Fruit fly (Drosophila melanogaster) whole organism, pupa: ENCODE measurements around the gene CG42304.

Experiments used
- CG10348 ChIP-seq: fragments of 200-800 bp; sonication (Bioruptor generic); IDR thresholded peaks from 2 replicates; pipeline ENCODE4 v1.3.6; 2022; ENCODE audit warnings: missing biosample characterization, missing genetic modification characterization
- CG12605 ChIP-seq: fragments of 200-800 bp; sonication (Bioruptor generic); IDR thresholded peaks from 2 replicates; pipeline ENCODE4 v1.3.6; 2022; ENCODE audit warnings: missing biosample characterization, missing genetic modification characterization
- CG13204 ChIP-seq: fragments of 200-800 bp; sonication (Bioruptor generic); optimal IDR thresholded peaks from 2 replicates; lab custom pipeline; 2018; ENCODE audit warnings: missing biosample characterization, mild to moderate bottlenecking, missing genetic modification characterization, moderate library complexity
- CG14655 ChIP-seq: fragments of 200-800 bp; sonication (Bioruptor generic); optimal IDR thresholded peaks from 3 replicates; lab custom pipeline; 2017; ENCODE audit warnings: mild to moderate bottlenecking, missing biosample characterization, missing genetic modification reagents, missing genetic modification characterization
- CG15710 ChIP-seq: fragments of 200-800 bp; sonication (Bioruptor generic); optimal IDR thresholded peaks from 2 replicates; lab custom pipeline; 2018; ENCODE audit warnings: missing biosample characterization, mild to moderate bottlenecking, missing genetic modification characterization, moderate library complexity
- CG17806 ChIP-seq: fragments of 200-800 bp; sonication (Bioruptor generic); optimal IDR thresholded peaks from 2 replicates; lab custom pipeline; 2018; ENCODE audit warnings: missing biosample characterization, mild to moderate bottlenecking, missing genetic modification characterization, moderate library complexity
- CG32121 ChIP-seq: fragments of 200-800 bp; sonication (Bioruptor generic); IDR thresholded peaks from 2 replicates; pipeline ENCODE4 v1.3.6; 2022; ENCODE audit warnings: missing biosample characterization, missing genetic modification characterization
- CG34367 ChIP-seq: fragments of 200-800 bp; sonication (Bioruptor generic); optimal IDR thresholded peaks from 2 replicates; lab custom pipeline; 2018; ENCODE audit warnings: missing biosample characterization, mild to moderate bottlenecking, missing genetic modification characterization
- CG4496 ChIP-seq: fragments of 200-800 bp; sonication (Bioruptor generic); IDR thresholded peaks from 3 replicates; pipeline ENCODE4 v1.3.6; 2022; ENCODE audit warnings: missing biosample characterization, missing genetic modification characterization
- CG8159 ChIP-seq: fragments of 200-800 bp; sonication (Bioruptor generic); optimal IDR thresholded peaks from 3 replicates; lab custom pipeline; 2018; ENCODE audit warnings: missing biosample characterization, mild to moderate bottlenecking, missing genetic modification characterization, moderate library complexity
- CG8301 ChIP-seq: fragments of 200-800 bp; sonication (Bioruptor generic); optimal IDR thresholded peaks from 2 replicates; lab custom pipeline; 2018; ENCODE audit warnings: missing biosample characterization, mild to moderate bottlenecking, missing genetic modification characterization
- CG9948 ChIP-seq: fragments of 200-800 bp; sonication (Bioruptor generic); optimal IDR thresholded peaks from 2 replicates; lab custom pipeline; 2018; ENCODE audit warnings: missing biosample characterization, mild to moderate bottlenecking, missing genetic modification characterization, moderate library complexity
- D1 ChIP-seq: fragments of 200-800 bp; sonication (Bioruptor generic); optimal IDR thresholded peaks from 2 replicates; lab custom pipeline; 2018; ENCODE audit warnings: missing biosample characterization, mild to moderate bottlenecking, missing genetic modification characterization, moderate library complexity
- EcR ChIP-seq: fragments of 200-800 bp; sonication (Bioruptor generic); optimal IDR thresholded peaks from 3 replicates; lab custom pipeline; 2019; ENCODE audit warnings: missing biosample characterization, missing genetic modification characterization, mild to moderate bottlenecking, moderate library complexity, missing genetic modification reagents
- Ets98B ChIP-seq: fragments of 200-800 bp; sonication (Bioruptor generic); IDR thresholded peaks from 2 replicates; pipeline ENCODE4 v1.3.6; 2022; ENCODE audit warnings: missing biosample characterization, missing genetic modification characterization
- Pif1A ChIP-seq: fragments of 200-800 bp; sonication (Bioruptor generic); optimal IDR thresholded peaks from 3 replicates; lab custom pipeline; 2016; ENCODE audit warnings: missing biosample characterization, missing genetic modification characterization
- Pif1B ChIP-seq: fragments of 200-800 bp; sonication (Bioruptor generic); optimal IDR thresholded peaks from 3 replicates; lab custom pipeline; 2016; ENCODE audit warnings: missing biosample characterization, missing genetic modification characterization
- Snoo ChIP-seq: fragments of 200-800 bp; sonication (Bioruptor generic); optimal IDR thresholded peaks from 3 replicates; lab custom pipeline; 2017; ENCODE audit warnings: missing biosample characterization, mild to moderate bottlenecking, missing genetic modification characterization, inconsistent platforms
- fd96Ca ChIP-seq: fragments of 200-800 bp; sonication (Bioruptor generic); IDR thresholded peaks from 3 replicates; pipeline ENCODE4 v1.3.6; 2022; ENCODE audit warnings: missing biosample characterization, missing genetic modification characterization
- gl ChIP-seq: fragments of 200-800 bp; sonication (Bioruptor generic); optimal IDR thresholded peaks from 2 replicates; lab custom pipeline; 2018; ENCODE audit warnings: missing biosample characterization, mild to moderate bottlenecking, missing genetic modification characterization
- rn ChIP-seq: fragments of 200-800 bp; sonication (Bioruptor generic); IDR thresholded peaks from 2 replicates; pipeline ENCODE4 v1.3.6; 2022; ENCODE audit warnings: missing biosample characterization, missing genetic modification characterization

CG42304 gene

dm6 chr3L:2651800-2652199 is at the start of gene CG42304, which contains the start of the genes ProRS-m and Snup:
Gene CG42304, plus strand, starts transcription at chr3L:2652088.
Gene ProRS-m, minus strand, starts transcription at chr3L:2651850.
Gene Snup, plus strand, starts transcription at chr3L:2652088.
- TF ChIP-seq CG17806 (no peak), CG15710 (tag; lab: Kevin White, UChicago) (peak; percentile 59), Ets98B (0 out of 2 replicates have a peak, but pooled peaks have one; percentile 21), rn (GFP tag; lab: Robert Waterston, UW) (peak; percentile 39; the same call in 1 of the 2 replicates), CG8159 (tag; lab: Kevin White, UChicago) (peak; percentile 68), CG9948 (tag; lab: Kevin White, UChicago) (no peak), CG4496 (GFP tag; lab: Robert Waterston, UW) (peak; percentile 62; the same call in 2 of the 3 replicates)
- TF ChIP-seq, all 21 proteins: peak for 5

DNA sequence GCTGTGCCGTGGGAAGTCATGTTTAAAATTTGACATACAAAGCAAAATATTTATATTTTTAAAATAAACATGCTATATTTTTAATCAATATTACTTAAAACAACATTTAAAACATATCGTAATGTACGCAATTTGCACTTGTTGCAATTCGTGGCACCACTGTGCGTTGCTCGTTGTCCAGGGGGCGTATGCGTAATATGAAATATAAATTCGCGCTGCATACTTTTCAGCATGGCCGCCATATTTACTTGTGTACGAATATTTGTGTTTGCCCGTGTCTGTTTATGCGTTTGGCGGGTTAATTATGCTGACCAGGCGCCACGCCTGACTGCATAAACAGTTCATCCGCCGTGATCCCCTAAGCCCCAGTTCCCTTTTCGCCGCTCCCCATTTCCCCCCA is 43.1 kb upstream of the CG42304 start:
- TF ChIP-seq CG9948 (tag; lab: Kevin White, UChicago) (no peak), CG34367 (tag; lab: Kevin White, UChicago) (no peak), CG13204 (GFP tag; lab: Kevin White, UChicago) (no peak), Snoo (no peak), Ets98B (no peak)

DNA sequence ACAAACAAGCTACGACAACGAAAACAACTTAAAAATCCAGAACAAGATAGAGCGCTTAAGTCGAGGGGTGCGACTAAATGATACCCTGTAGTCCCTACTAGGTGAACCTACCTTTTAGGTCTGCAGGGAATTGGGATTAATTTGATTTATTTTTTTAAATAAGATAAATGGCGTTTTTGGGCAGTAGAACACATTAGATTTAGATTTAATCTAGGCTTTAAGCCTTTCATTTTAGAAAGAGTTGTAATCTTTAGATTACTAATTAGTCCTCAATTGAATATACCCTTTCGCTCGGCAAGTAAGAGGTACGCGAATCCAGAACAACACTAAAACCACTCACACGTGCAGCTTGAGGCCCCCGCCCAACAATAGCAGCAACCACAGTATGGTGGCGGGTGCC is 37.7 kb upstream of the CG42304 start:
- TF ChIP-seq EcR: no peak
- no peak for TF ChIP-seq CG13204 (GFP tag; lab: Kevin White, UChicago)
- TF ChIP-seq Snoo: no peak
- peak; percentile 52 for TF ChIP-seq CG14655 (GFP tag; lab: Kevin White, UChicago)
- no peak for TF ChIP-seq rn (GFP tag; lab: Robert Waterston, UW)
- no peak for TF ChIP-seq CG32121 (GFP tag; lab: Robert Waterston, UW)
- no peak for TF ChIP-seq D1 (tag; lab: Kevin White, UChicago)
- TF ChIP-seq CG15710 (tag; lab: Kevin White, UChicago): peak; percentile 22
- TF ChIP-seq Pif1A (GFP tag; lab: Kevin White, UChicago): no peak
- peak; percentile 38 for TF ChIP-seq CG9948 (tag; lab: Kevin White, UChicago)
- TF ChIP-seq CG8301 (tag; lab: Kevin White, UChicago): peak; percentile 20
- TF ChIP-seq Ets98B: no peak
- TF ChIP-seq fd96Ca (GFP tag; lab: Robert Waterston, UW): 0 out of 3 replicates have a peak, but pooled peaks have one; percentile 19
- TF ChIP-seq gl (tag; lab: Kevin White, UChicago): no peak
- no peak for TF ChIP-seq CG10348
- peak; percentile 45 for TF ChIP-seq CG8159 (tag; lab: Kevin White, UChicago)
- TF ChIP-seq CG17806: peak; percentile 5
- no peak for TF ChIP-seq CG12605 (GFP tag; lab: Robert Waterston, UW)
- TF ChIP-seq Pif1B (GFP tag; lab: Kevin White, UChicago): no peak

- TF ChIP-seq CG14655 (GFP tag; lab: Kevin White, UChicago) (no peak), CG4496 (GFP tag; lab: Robert Waterston, UW) (peak; percentile 64), Ets98B (0 out of 2 replicates have a peak, but pooled peaks have one; percentile 17)
Measured at dm6 chr3L:2629964-2630363, 21.9 kb upstream of the CG42304 start, which contains the start of gene Pxn. Gene Pxn, minus strand, starts transcription at chr3L:2630064.

dm6 chr3L:2631406-2631805 is 20.5 kb upstream of the CG42304 start, which contains the start of the genes CG42245 and MEP-1:
Gene CG42245, plus strand, starts transcription at chr3L:2631715.
Gene MEP-1, plus strand, starts transcription at chr3L:2631715.
- TF ChIP-seq CG8159 (tag; lab: Kevin White, UChicago): peak; percentile 20
- TF ChIP-seq CG8301 (tag; lab: Kevin White, UChicago): no peak
- TF ChIP-seq Pif1B (GFP tag; lab: Kevin White, UChicago): peak; percentile 61
- no peak for TF ChIP-seq fd96Ca (GFP tag; lab: Robert Waterston, UW)
- no peak for TF ChIP-seq gl (tag; lab: Kevin White, UChicago)
- no peak for TF ChIP-seq Ets98B
- TF ChIP-seq CG9948 (tag; lab: Kevin White, UChicago): no peak
- TF ChIP-seq Snoo: peak; percentile 25
- peak; percentile 67 for TF ChIP-seq Pif1A (GFP tag; lab: Kevin White, UChicago)
- peak; percentile 20 for TF ChIP-seq D1 (tag; lab: Kevin White, UChicago)
- TF ChIP-seq CG10348: no peak
- TF ChIP-seq CG15710 (tag; lab: Kevin White, UChicago): peak; percentile 14
- TF ChIP-seq CG34367 (tag; lab: Kevin White, UChicago): no peak
- TF ChIP-seq EcR: no peak
- TF ChIP-seq CG13204 (GFP tag; lab: Kevin White, UChicago): no peak
- no peak for TF ChIP-seq CG14655 (GFP tag; lab: Kevin White, UChicago)
- no peak for TF ChIP-seq CG32121 (GFP tag; lab: Robert Waterston, UW)
- peak; percentile 25 for TF ChIP-seq CG17806
- no peak for TF ChIP-seq CG12605 (GFP tag; lab: Robert Waterston, UW)
- TF ChIP-seq CG4496 (GFP tag; lab: Robert Waterston, UW): peak; percentile 45; the same call in 2 of the 3 replicates
- TF ChIP-seq rn (GFP tag; lab: Robert Waterston, UW): no peak

dm6 chr3L:2632048-2632762 is 19.7 kb upstream of the CG42304 start:
- no peak for TF ChIP-seq gl (tag; lab: Kevin White, UChicago)
- no peak for TF ChIP-seq fd96Ca (GFP tag; lab: Robert Waterston, UW)
- TF ChIP-seq CG8301 (tag; lab: Kevin White, UChicago): no peak
- TF ChIP-seq Pif1A (GFP tag; lab: Kevin White, UChicago): no peak
- TF ChIP-seq CG15710 (tag; lab: Kevin White, UChicago): no peak
- no peak for TF ChIP-seq CG14655 (GFP tag; lab: Kevin White, UChicago)
- TF ChIP-seq Snoo: no peak
- no peak for TF ChIP-seq EcR
- no peak for TF ChIP-seq rn (GFP tag; lab: Robert Waterston, UW)
